Fruit fly (Drosophila melanogaster) whole organism, prepupa: Measurements from ENCODE around the gene CG6980.

Experiments
- CG6854 ChIP-seq: fragments of 200-800 bp; sonication (Bioruptor generic); optimal IDR thresholded peaks from 2 replicates; lab custom pipeline; 2017; ENCODE audit warnings: missing biosample characterization, mild to moderate bottlenecking, missing genetic modification characterization
- Lpt ChIP-seq: fragments of 200-800 bp; sonication (Bioruptor generic); optimal IDR thresholded peaks from 3 replicates; lab custom pipeline; 2016; ENCODE audit warnings: missing biosample characterization, missing genetic modification characterization

dm6 chr3R:24809576-24810279 is 2.3 kb downstream of the CG6980 start:
- no peak for TF ChIP-seq Lpt (GFP tag; lab: Kevin White, UChicago)
- TF ChIP-seq CG6854 (GFP tag; lab: Kevin White, UChicago), result no peak
